Worm (Caenorhabditis elegans): ENCODE measurements around the gene cox-15.

ce11 chrII:11247414-11247813, 12.7 kb upstream of the cox-15 start, which contains the start of gene T06D8.10:
- no peak for TF ChIP-seq lin-13 (GFP tag; optimal IDR thresholded peaks at IDR 0.05)
- no peak for TF ChIP-seq nhr-11 (tag; optimal IDR thresholded peaks at IDR 0.05)
- TF ChIP-seq lin-39 (tag; optimal IDR thresholded peaks at IDR 0.05), result no peak
- no peak for TF ChIP-seq nhr-12 (tag; optimal IDR thresholded peaks at IDR 0.05)
- TF ChIP-seq elt-1 (tag; optimal IDR thresholded peaks at IDR 0.05), result no peak
- no peak for TF ChIP-seq gmeb-1 (tag; optimal IDR thresholded peaks at IDR 0.05)
- no peak for TF ChIP-seq peb-1 (tag; optimal IDR thresholded peaks at IDR 0.05)
- no peak for TF ChIP-seq lsy-2 (tag; optimal IDR thresholded peaks at IDR 0.05)
- no peak for TF ChIP-seq ztf-11 (tag; optimal IDR thresholded peaks at IDR 0.05)
- no peak for TF ChIP-seq skn-1 (tag; optimal IDR thresholded peaks at IDR 0.05)
- no peak for TF ChIP-seq nhr-6 (tag; optimal IDR thresholded peaks at IDR 0.05)
- TF ChIP-seq sem-4 (tag; optimal IDR thresholded peaks at IDR 0.05), result no peak

All from whole organism, L2 larva.